Fruit fly (Drosophila melanogaster) ovary, adult (tissue): Measurements from ENCODE around the gene CG41128.

Experiments
- CG17801 ChIP-seq: fragments of 200-800 bp; optimal IDR thresholded peaks from 2 replicates; lab custom pipeline; 2019; ENCODE audit warnings: missing biosample characterization, mild to moderate bottlenecking, missing genetic modification characterization, moderate library complexity; ENCODE audit not compliant: partially characterized antibody

The CG41128 gene

DNA sequence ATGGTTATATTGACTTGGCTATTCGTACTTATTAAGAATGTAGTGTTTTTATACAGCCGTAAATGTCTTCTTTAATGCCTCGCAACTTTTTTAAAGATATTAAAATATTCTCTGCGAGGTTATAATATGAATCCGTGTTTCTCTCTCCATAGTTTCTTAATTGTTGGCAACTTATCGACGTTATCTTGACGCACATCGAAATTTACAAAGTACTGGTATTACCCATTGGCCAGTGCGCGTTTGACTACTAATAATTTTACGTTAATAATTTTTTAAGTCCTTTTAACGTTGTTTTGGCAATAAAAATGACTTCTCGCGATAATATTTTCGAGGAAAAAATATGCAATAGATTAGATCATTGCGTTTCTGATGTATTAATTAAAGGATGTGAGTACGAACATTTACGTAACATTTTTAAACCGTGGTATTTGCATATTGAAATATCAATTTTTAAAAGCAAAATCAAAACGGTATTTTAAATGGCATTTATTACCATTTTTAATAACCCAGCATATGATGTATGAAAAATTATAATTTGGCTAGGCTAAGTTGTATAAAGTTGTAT lies at the start of gene CG41128:
Gene CG41128 (plus strand): TSS at position 211 of the 565 bp plus-strand sequence.
- no peak for TF ChIP-seq CG17801

DNA sequence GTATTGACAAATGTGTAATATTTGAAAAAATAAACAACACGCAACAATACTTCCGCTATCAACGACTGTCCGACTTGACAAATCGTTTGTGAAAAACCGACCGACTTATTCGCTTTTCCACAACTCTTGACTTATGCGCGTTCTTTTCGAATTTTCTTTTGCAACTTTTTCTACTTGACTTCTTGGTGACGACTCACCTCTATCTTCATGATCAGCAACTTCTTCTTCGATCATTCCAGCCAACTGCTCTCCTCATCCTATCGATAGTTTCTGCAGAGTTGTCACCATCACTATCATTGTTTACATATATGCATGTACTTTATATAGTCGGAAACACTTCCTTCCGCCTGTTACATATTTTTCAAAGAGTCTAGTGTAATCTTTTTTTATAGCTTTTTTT lies 16.2 kb upstream of the CG41128 start:
- TF ChIP-seq CG17801, result no peak

- TF ChIP-seq CG17801, result no peak
Observed at dm6 chr3R:3734434-3735248, 15.5 kb upstream of the CG41128 start, which contains the start of gene Tim17b. Gene Tim17b, plus strand, starts transcription at chr3R:3734855.

- no peak for TF ChIP-seq CG17801
Observed at dm6 chr3R:3748563-3749156, 1.5 kb upstream of the CG41128 start.

dm6 chr3R:3786708-3787107 lies 36.5 kb downstream of the CG41128 start:
- no peak for TF ChIP-seq CG17801

DNA sequence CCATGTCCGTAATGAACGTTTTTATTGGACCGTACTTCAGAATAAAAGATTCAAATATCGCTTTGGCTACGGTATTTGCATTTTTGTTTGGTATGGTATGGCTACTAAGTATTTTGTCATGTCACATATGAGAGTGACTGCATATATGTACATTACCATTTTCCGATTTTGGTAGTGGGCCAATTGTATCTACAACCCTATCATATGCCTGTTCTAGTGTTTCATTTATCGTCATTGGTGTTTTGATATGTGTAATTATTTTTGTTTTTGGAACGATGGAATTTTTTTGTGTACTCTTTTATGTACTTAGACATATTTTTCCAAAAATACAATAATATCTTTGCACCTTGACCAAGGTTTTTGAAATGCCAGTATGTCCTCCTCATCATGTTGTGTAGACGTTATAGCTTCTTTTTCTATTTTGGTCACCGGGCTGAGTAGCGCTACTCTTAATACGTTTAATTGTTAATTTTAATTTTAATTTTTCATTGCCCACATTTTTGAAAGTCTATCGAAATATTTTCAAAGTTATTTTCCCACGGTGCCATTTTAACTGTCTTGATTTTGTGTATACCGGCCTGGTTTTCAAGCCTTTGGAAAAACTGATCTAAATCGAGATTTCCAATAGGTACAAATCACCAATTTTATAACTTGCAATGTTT lies 39.6 kb downstream of the CG41128 start:
- TF ChIP-seq CG17801, result no peak
